Worm (Caenorhabditis elegans) whole organism, L1 larva: ENCODE data around the gene H10D18.1.
A peak's percentile ranks its signal among the peaks of the same experiment; 100 is the strongest.

Source experiments
- C16A3.4 ChIP-seq: fragments of 150-350 bp; optimal IDR thresholded peaks from 2 replicates; lab custom pipeline; 2014; ENCODE audit warnings: missing biosample characterization, missing genetic modification characterization
- aha-1 ChIP-seq: fragments of 150-350 bp; optimal IDR thresholded peaks from 2 replicates; lab custom pipeline; 2014; ENCODE audit warnings: missing biosample characterization, missing genetic modification characterization
- ceh-63 ChIP-seq: fragments of 200-800 bp; sonication (Bioruptor generic); optimal IDR thresholded peaks from 2 replicates; lab custom pipeline; 2018; ENCODE audit warnings: mild to moderate bottlenecking, missing genetic modification characterization, missing compliant biosample characterization
- ceh-82 ChIP-seq, 3 experiments: fragments of 150-350 bp in 1 of 3; sonication (generic microtip) in 2 of 3; optimal IDR thresholded peaks; 2 replicates each; lab custom pipeline; 2014 to 2017; ENCODE audit warnings: missing biosample characterization in 3 of 3, missing genetic modification characterization in 3 of 3
- ces-1 ChIP-seq: fragments of 150-350 bp; optimal IDR thresholded peaks from 2 replicates; lab custom pipeline; 2014; ENCODE audit warnings: missing biosample characterization, missing genetic modification reagents, missing genetic modification characterization
- efl-1 ChIP-seq, 4 experiments: fragments of 150-350 bp; optimal IDR thresholded peaks in 3 of 4; peaks in 1 of 4; 1 replicate in 1 of 4; 2 replicates in 3 of 4; lab custom pipeline; 2014; ENCODE audit warnings: missing biosample characterization in 2 of 4, missing genetic modification characterization in 2 of 4, missing genetic modification reagents in 2 of 4
- efl-3 ChIP-seq: fragments of 200-800 bp; sonication (Bioruptor generic); optimal IDR thresholded peaks from 2 replicates; lab custom pipeline; 2018; ENCODE audit warnings: mild to moderate bottlenecking, missing genetic modification characterization, missing compliant biosample characterization
- egl-27 ChIP-seq, 2 experiments: fragments of 150-350 bp in 1 of 2; sonication (generic microtip); optimal IDR thresholded peaks; 3 replicates each; lab custom pipeline; 2017 to 2018; ENCODE audit warnings: missing biosample characterization in 2 of 2, missing genetic modification characterization in 2 of 2, missing genetic modification reagents in 2 of 2
- elt-2 ChIP-seq: sonication (generic microtip); optimal IDR thresholded peaks from 2 replicates; lab custom pipeline; 2016; ENCODE audit warnings: missing genetic modification characterization, mild to moderate bottlenecking, inconsistent platforms, missing compliant biosample characterization, missing genetic modification reagents
- fkh-10 ChIP-seq: sonication (generic microtip); optimal IDR thresholded peaks from 2 replicates; lab custom pipeline; 2017; ENCODE audit warnings: missing biosample characterization, missing genetic modification reagents, missing genetic modification characterization
- fkh-8 ChIP-seq: sonication (generic microtip); optimal IDR thresholded peaks from 2 replicates; lab custom pipeline; 2016; ENCODE audit warnings: mild to moderate bottlenecking, missing genetic modification characterization, missing compliant biosample characterization
- hlh-17 ChIP-seq: fragments of 200-800 bp; sonication (Bioruptor generic); optimal IDR thresholded peaks from 2 replicates; lab custom pipeline; 2018; ENCODE audit warnings: missing genetic modification characterization, mild to moderate bottlenecking, missing compliant biosample characterization, moderate library complexity, borderline replicate concordance
- hpl-2 ChIP-seq: fragments of 150-350 bp; optimal IDR thresholded peaks from 2 replicates; lab custom pipeline; 2014; ENCODE audit warnings: missing biosample characterization, missing genetic modification reagents, missing genetic modification characterization
- isw-1 ChIP-seq: fragments of 200-800 bp; sonication (Bioruptor generic); IDR thresholded peaks from 2 replicates; pipeline ENCODE4 v1.3.6; 2022; ENCODE audit warnings: missing genetic modification characterization, missing compliant biosample characterization
- lin-14 ChIP-seq: fragments of 200-800 bp; sonication (Bioruptor generic); optimal IDR thresholded peaks from 2 replicates; lab custom pipeline; 2018; ENCODE audit warnings: mild to moderate bottlenecking, missing genetic modification characterization, moderate library complexity, missing compliant biosample characterization
- lin-15B ChIP-seq: fragments of 150-350 bp; sonication (generic microtip); optimal IDR thresholded peaks from 3 replicates; lab custom pipeline; 2014; ENCODE audit warnings: missing biosample characterization, missing genetic modification characterization
- lir-3 ChIP-seq: sonication (generic microtip); optimal IDR thresholded peaks from 2 replicates; lab custom pipeline; 2016; ENCODE audit warnings: mild to moderate bottlenecking, missing genetic modification characterization, moderate library complexity, missing compliant biosample characterization; ENCODE audit not compliant: poor library complexity
- mab-9 ChIP-seq: fragments of 200-800 bp; sonication (Bioruptor generic); IDR thresholded peaks from 2 replicates; pipeline ENCODE4 v1.3.6; 2022; ENCODE audit warnings: missing genetic modification reagents, missing genetic modification characterization, missing compliant biosample characterization
- mef-2 ChIP-seq: fragments of 150-350 bp; optimal IDR thresholded peaks from 2 replicates; lab custom pipeline; 2014; ENCODE audit warnings: missing biosample characterization, missing genetic modification characterization
- nhr-28 ChIP-seq: fragments of 150-350 bp; optimal IDR thresholded peaks from 2 replicates; lab custom pipeline; 2014; ENCODE audit warnings: missing biosample characterization, missing genetic modification characterization
- nhr-85 ChIP-seq: sonication (generic microtip); peaks from one replicate; lab custom pipeline; 2016; ENCODE audit warnings: missing genetic modification characterization, inconsistent platforms, missing compliant biosample characterization
- nhr-90 ChIP-seq: sonication (generic microtip); optimal IDR thresholded peaks from 2 replicates; lab custom pipeline; 2016; ENCODE audit warnings: mild to moderate bottlenecking, missing genetic modification characterization, missing compliant biosample characterization; ENCODE audit not compliant: poor library complexity
- pax-3 ChIP-seq: fragments of 200-800 bp; sonication (Bioruptor generic); optimal IDR thresholded peaks from 2 replicates; lab custom pipeline; 2018; ENCODE audit warnings: mild to moderate bottlenecking, missing genetic modification characterization, moderate library complexity, missing compliant biosample characterization
- sox-4 ChIP-seq: sonication (generic microtip); optimal IDR thresholded peaks from 2 replicates; lab custom pipeline; 2016; ENCODE audit warnings: missing genetic modification characterization, missing compliant biosample characterization
- sup-37 ChIP-seq: fragments of 200-800 bp; sonication (Bioruptor generic); optimal IDR thresholded peaks from 2 replicates; lab custom pipeline; 2018; ENCODE audit warnings: mild to moderate bottlenecking, missing genetic modification characterization, missing compliant biosample characterization
- tbx-2 ChIP-seq: sonication (generic microtip); optimal IDR thresholded peaks from 2 replicates; lab custom pipeline; 2016; ENCODE audit warnings: missing genetic modification characterization, missing compliant biosample characterization
- unc-130 ChIP-seq: fragments of 150-350 bp; optimal IDR thresholded peaks from 2 replicates; lab custom pipeline; 2017; ENCODE audit warnings: missing biosample characterization, missing genetic modification characterization, inconsistent platforms
- unc-86 ChIP-seq: sonication (generic microtip); optimal IDR thresholded peaks from 2 replicates; lab custom pipeline; 2016; ENCODE audit warnings: missing genetic modification characterization, missing compliant biosample characterization

H10D18.1 gene

DNA sequence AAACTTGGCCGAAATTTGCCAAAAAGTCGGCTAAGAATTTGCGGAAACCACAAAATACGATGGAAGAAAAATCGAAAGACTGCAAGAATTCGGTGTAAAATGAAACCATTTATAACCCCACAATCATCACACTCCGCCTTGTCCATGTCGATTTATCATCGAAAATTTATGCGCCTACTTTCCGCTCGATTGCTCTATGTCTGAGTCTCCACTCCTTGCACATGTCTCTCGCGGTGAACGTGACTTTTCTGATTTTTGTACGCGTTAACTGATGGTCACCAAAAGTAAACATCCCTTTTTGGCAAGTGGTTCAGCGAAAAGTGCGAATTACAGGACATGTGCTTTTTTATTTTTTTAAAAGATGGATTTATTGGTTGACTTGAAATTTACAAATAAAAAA lies 38.1 kb upstream of the H10D18.1 start (continued):
- no peak for TF ChIP-seq lir-3 (tag; lab: Kevin White, UChicago)

DNA sequence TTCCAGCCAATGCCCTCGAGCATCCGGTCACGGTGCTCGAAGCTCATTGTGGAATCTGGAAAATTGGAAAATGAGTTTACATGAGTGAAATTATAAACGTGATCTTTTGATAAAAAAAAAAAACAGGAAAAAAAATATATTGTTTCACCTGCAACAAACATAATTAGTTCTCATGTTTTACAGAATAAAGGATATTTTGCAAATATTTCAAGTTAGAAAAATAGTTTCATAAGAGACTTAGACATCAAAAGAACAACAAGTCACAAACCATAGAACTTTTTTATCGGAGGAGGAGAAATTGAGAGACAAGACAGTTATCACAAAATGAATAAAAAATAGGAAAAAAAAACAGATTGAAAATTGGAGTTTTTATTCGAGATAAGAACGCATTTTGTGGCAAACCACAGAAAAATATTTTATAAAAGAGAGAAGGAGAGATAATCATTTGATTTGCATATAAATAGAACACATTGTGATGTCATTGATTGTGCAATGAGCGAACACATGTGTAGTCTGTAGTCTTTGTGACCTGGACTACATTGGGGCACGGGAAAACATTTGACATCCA lies 30.8 kb upstream of the H10D18.1 start, which contains the start of gene R08F11.1:
Gene R08F11.1, minus strand, starts transcription at position 51 of the 568 bp plus-strand sequence.
- TF ChIP-seq isw-1 (GFP tag; lab: Robert Waterston, UW) (no peak), unc-130 (tag; lab: Kevin White, UChicago) (no peak), fkh-8 (tag; lab: Kevin White, UChicago) (no peak), elt-2 (tag; lab: Kevin White, UChicago) (peak; percentile 62), ces-1 (GFP tag; lab: Kevin White, UChicago) (no peak), efl-1 (optimal IDR thresholded peaks at IDR 0.05; lab: Kevin White, UChicago) (no peak), efl-1 (GFP tag; optimal IDR thresholded peaks at IDR 0.05 in 1 of 2; lab: Kevin White, UChicago) (no peak)

DNA sequence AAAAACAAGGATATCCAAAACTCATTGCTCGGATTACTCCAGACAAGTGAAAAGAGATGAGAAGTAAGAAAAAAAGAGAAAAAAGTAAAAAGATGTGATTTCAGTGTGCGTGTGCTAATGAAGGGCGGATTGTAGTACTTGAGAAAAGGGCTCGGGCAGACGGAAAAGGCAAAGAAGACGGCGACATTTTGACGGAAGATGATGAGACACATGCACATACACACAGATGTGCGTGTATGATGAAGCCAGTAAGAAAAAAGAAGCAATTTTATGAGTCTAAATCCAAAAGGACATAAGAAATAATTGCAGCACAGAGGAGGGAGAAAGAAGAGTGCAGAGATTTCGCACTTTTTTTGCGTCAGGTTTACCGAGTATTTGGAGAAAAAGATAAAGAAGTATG lies 26.5 kb upstream of the H10D18.1 start:
- TF ChIP-seq nhr-90 (tag; lab: Kevin White, UChicago) (no peak), pax-3 (peak; percentile 1), ceh-63 (no peak), hpl-2 (GFP tag; lab: Kevin White, UChicago) (no peak), fkh-8 (tag; lab: Kevin White, UChicago) (peak; percentile 32), lin-14 (peak; percentile 56), efl-1 (optimal IDR thresholded peaks at IDR 0.05; lab: Kevin White, UChicago) (no peak), efl-1 (GFP tag; optimal IDR thresholded peaks at IDR 0.05 in 1 of 2; lab: Kevin White, UChicago) (peak in 1 of 2 experiments; percentile 64), fkh-10 (peak; percentile 79), mef-2 (tag; lab: Kevin White, UChicago) (no peak), tbx-2 (tag; lab: Kevin White, UChicago) (no peak), sox-4 (tag; lab: Kevin White, UChicago) (no peak)

DNA sequence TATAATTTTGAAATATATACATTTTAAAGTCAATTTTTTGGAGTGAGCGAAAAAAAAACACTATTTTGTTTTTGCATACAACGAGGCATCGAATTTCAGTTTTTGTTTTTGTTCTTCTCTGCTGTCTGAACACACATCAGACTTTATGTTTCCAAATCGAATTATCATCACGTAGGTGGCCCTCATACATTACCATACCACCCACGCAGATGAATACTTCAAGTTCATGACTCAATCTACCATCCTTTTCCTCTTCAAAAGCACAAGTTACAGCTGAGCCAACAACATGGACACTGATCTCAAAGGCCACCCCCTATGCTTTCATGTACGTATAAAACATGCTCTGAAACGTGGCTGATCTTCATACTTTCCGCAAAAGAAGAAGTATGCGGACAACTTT lies 25.2 kb upstream of the H10D18.1 start, which contains the start of gene R08F11.7:
Gene R08F11.7, plus strand, starts transcription at position 301 of the 400 bp plus-strand sequence.
- no peak for TF ChIP-seq sup-37
- no peak for TF ChIP-seq efl-3 (GFP tag; lab: Kevin White, UChicago)
- no peak for TF ChIP-seq fkh-8 (tag; lab: Kevin White, UChicago)
- no peak for TF ChIP-seq lir-3 (tag; lab: Kevin White, UChicago)
- no peak for TF ChIP-seq egl-27 (tag; optimal IDR thresholded peaks at IDR 0.05; lab: Kevin White, UChicago)
- TF ChIP-seq efl-1 (optimal IDR thresholded peaks at IDR 0.05; lab: Kevin White, UChicago): no peak
- no peak for TF ChIP-seq efl-1 (GFP tag; optimal IDR thresholded peaks at IDR 0.05 in 1 of 2; lab: Kevin White, UChicago)
- TF ChIP-seq, all 84 proteins: peak for 0

DNA sequence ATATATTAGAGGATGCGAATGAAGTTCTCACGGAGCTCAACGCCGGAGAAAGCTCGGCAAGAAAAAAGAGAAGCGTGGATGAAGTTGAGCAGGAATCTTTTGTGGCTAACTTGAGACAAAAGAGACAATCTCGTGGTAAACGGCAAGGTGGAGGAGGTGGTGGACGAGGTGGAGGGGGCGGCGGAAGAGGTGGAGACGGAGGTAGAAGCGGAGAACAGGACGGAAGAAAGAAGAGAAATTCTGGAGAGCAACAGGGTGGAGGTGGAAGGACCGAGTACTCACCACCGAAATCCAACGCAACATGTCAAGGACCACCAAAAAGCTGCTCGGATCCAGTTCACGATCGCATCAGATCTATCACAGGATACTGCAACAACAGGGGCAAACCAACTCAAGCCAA lies 24.6 kb upstream of the H10D18.1 start:
- TF ChIP-seq lin-14 (no peak), mab-9 (no peak), aha-1 (tag; lab: Kevin White, UChicago) (no peak), ceh-63 (no peak)

DNA sequence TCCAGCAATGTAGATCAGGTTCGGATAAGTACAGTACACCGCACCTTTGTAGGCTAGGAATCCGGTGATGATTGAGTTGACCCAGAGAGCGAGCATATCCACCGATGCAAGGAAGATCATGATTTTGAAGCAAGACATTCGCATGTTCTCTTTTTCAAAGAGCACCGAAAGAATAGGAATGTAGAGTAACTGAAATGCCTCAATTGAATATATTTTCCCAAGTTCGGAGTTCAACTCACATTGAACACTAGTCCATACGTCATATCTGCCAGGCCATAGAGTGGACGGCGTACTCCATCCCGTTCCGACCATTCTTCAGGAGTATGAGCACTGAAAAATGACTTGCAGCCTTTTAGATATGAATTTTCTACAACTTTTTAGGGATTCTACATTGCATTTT lies 15.3 kb upstream of the H10D18.1 start:
- TF ChIP-seq ceh-63: no peak
- no peak for TF ChIP-seq nhr-28
- TF ChIP-seq nhr-85 (tag; lab: Kevin White, UChicago): peak; percentile 0
- no peak for TF ChIP-seq lin-15B (tag; lab: Kevin White, UChicago)
- no peak for TF ChIP-seq unc-86 (tag; lab: Kevin White, UChicago)
- no peak for TF ChIP-seq ceh-82 (tag; optimal IDR thresholded peaks at IDR 0.05; lab: Kevin White, UChicago)

DNA sequence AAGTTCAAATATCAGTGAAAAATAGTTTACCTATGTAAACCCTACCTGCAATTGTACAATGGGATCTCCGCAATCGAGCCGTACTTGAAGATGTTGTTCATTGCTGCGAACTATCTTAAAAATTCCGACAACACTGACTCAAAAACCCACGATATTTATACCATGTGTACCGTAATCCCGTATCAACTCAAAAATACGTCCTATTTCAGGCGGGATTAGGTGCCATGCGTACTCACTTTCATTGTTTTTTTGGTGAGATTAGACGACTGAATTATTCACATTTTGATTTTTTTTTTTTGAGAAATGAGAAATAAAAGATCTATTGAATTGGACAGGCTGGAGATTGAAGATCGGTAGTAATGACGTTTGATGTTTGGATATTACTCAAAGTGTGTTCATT lies 14.6 kb upstream of the H10D18.1 start, which contains the start of gene srt-30:
Gene srt-30, minus strand, starts transcription at position 101 of the 400 bp plus-strand sequence.
- TF ChIP-seq sox-4 (tag; lab: Kevin White, UChicago) (no peak), hlh-17 (GFP tag; lab: Kevin White, UChicago) (no peak), nhr-85 (tag; lab: Kevin White, UChicago) (no peak), C16A3.4 (tag; lab: Kevin White, UChicago) (no peak)
